Fruit fly (Drosophila melanogaster): ENCODE results near the gene CG11983.
A peak's percentile ranks its signal among the peaks of the same experiment; 100 is the strongest.

Gene CG11983

DNA sequence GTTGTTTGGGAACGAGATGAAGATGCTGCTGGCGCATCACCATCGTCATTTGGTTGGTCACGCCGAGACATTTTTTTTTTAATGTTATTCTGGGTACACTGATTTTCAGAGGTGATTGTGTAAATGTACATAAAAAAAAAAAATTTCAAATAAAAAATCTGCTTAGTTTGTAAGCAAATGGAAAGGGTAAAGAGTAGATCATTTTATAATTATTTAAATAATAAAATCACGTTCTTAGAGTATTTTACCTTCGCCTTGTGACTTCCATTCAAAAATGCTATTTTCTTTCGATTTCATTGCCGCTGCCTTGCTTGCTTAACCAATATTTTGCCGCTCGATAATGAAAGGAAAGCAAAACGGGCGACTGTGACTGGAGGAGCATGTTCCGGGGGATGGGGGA, 29.4 kb upstream of the CG11983 start (continued):
- TF ChIP-seq CG18262 (tag; optimal IDR thresholded peaks at IDR 0.05) (peak; percentile 23), CG34224 (GFP tag; IDR thresholded peaks at IDR 0.05; ENCODE audit: partially characterized antibody) (no peak), CG6854 (GFP tag; optimal IDR thresholded peaks at IDR 0.05) (no peak), dm (GFP tag; optimal IDR thresholded peaks at IDR 0.05) (no peak), CG7745 (tag; optimal IDR thresholded peaks at IDR 0.05) (no peak), nerfin-1 (tag; optimal IDR thresholded peaks at IDR 0.05) (peak; percentile 6), jumu (GFP tag; optimal IDR thresholded peaks at IDR 0.05) (no peak), scrt (GFP tag; optimal IDR thresholded peaks at IDR 0.05) (no peak), disco-r (GFP tag; optimal IDR thresholded peaks at IDR 0.05) (no peak), kah (GFP tag; optimal IDR thresholded peaks at IDR 0.05) (no peak), CG12219 (GFP tag; optimal IDR thresholded peaks at IDR 0.05) (no peak), CG18011 (GFP tag; optimal IDR thresholded peaks at IDR 0.05) (no peak)

- TF ChIP-seq exex (tag; optimal IDR thresholded peaks at IDR 0.05) = peak; percentile 43
- peak; percentile 55 for TF ChIP-seq stwl (tag; optimal IDR thresholded peaks at IDR 0.05)
- no peak for TF ChIP-seq sima (GFP tag; optimal IDR thresholded peaks at IDR 0.05)
- no peak; the same call in 1 of the 2 replicates for TF ChIP-seq vvl (GFP tag; IDR thresholded peaks at IDR 0.05)
- peak; percentile 32 for TF ChIP-seq CG1603 (tag; optimal IDR thresholded peaks at IDR 0.05)
- no peak for TF ChIP-seq Camta (GFP tag; optimal IDR thresholded peaks at IDR 0.05)
- peak; percentile 28; the same call in 1 of the 3 replicates for TF ChIP-seq tgo (GFP tag; IDR thresholded peaks at IDR 0.05)
- TF ChIP-seq Rx (GFP tag; IDR thresholded peaks at IDR 0.05) = no peak
- no peak for TF ChIP-seq emc (GFP tag; optimal IDR thresholded peaks at IDR 0.05)
- TF ChIP-seq D19B (GFP tag; optimal IDR thresholded peaks at IDR 0.05) = peak; percentile 90
- TF ChIP-seq onecut (GFP tag; IDR thresholded peaks at IDR 0.05) = no peak
- TF ChIP-seq CG3407 (GFP tag; optimal IDR thresholded peaks at IDR 0.05) = no peak
- TF ChIP-seq croc (GFP tag; conservative IDR thresholded peaks at IDR 0.05) = no peak
- TF ChIP-seq CG33557 (GFP tag; optimal IDR thresholded peaks at IDR 0.05) = no peak
- TF ChIP-seq CG10366 (GFP tag; IDR thresholded peaks at IDR 0.05) = no peak
- peak; percentile 33 for TF ChIP-seq CG17186 (GFP tag; optimal IDR thresholded peaks at IDR 0.05)
- peak; percentile 86 for TF ChIP-seq nom (GFP tag; optimal IDR thresholded peaks at IDR 0.05)
- peak in 1 of 2 experiments; percentile 30 for TF ChIP-seq chif (GFP tag; optimal IDR thresholded peaks at IDR 0.05)
- TF ChIP-seq Dad (GFP tag; optimal IDR thresholded peaks at IDR 0.05) = peak; percentile 1
- peak; percentile 81 for TF ChIP-seq CG13624 (GFP tag; optimal IDR thresholded peaks at IDR 0.05)
- no peak for TF ChIP-seq Usf (GFP tag; optimal IDR thresholded peaks at IDR 0.05)
- TF ChIP-seq trem (tag; optimal IDR thresholded peaks at IDR 0.05) = peak; percentile 27
- TF ChIP-seq CG4404 (GFP tag; IDR thresholded peaks at IDR 0.05) = no peak
- TF ChIP-seq bcd (GFP tag; optimal IDR thresholded peaks at IDR 0.05) = no peak
- no peak for TF ChIP-seq Sry-β (GFP tag; optimal IDR thresholded peaks at IDR 0.05)
- TF ChIP-seq CG3995 (GFP tag; optimal IDR thresholded peaks at IDR 0.05) = no peak
- TF ChIP-seq CG9609 (GFP tag; optimal IDR thresholded peaks at IDR 0.05) = no peak
- TF ChIP-seq CG30020 (tag; optimal IDR thresholded peaks at IDR 0.05) = no peak
- TF ChIP-seq CG12391 (tag; optimal IDR thresholded peaks at IDR 0.05) = peak; percentile 3
- TF ChIP-seq ken (GFP tag; IDR thresholded peaks at IDR 0.05) = 0 out of 3 replicates have a peak, but pooled peaks have one; percentile 30
- TF ChIP-seq sens (GFP tag) = peak; percentile 53
- no peak for TF ChIP-seq E2f1 (GFP tag; IDR thresholded peaks at IDR 0.05)
- no peak for TF ChIP-seq sob (GFP tag; IDR thresholded peaks at IDR 0.05)
- TF ChIP-seq Meics (GFP tag; optimal IDR thresholded peaks at IDR 0.05) = peak; percentile 6
- no peak for TF ChIP-seq her (GFP tag; optimal IDR thresholded peaks at IDR 0.05)
- no peak for TF ChIP-seq MTF-1 (GFP tag; optimal IDR thresholded peaks at IDR 0.05; ENCODE audit: borderline replicate concordance)
These were observed 28.0 kb upstream of the CG11983 start for dm6 chr3R:8979850-8980775.

Measured in whole organism, embryonic.